Fruit fly (Drosophila melanogaster): ENCODE data around the gene Got2.

dm6 chr2L:1973957-1974356 is 13.6 kb downstream of the Got2 start, which contains the start of gene Der-1:
- TF ChIP-seq dmrt93B (GFP tag; optimal IDR thresholded peaks at IDR 0.05) = no peak
- no peak for TF ChIP-seq dsf (GFP tag; optimal IDR thresholded peaks at IDR 0.05; ENCODE audit: borderline replicate concordance)
